Worm (Caenorhabditis elegans): ENCODE data around the gene nhr-22.

DNA sequence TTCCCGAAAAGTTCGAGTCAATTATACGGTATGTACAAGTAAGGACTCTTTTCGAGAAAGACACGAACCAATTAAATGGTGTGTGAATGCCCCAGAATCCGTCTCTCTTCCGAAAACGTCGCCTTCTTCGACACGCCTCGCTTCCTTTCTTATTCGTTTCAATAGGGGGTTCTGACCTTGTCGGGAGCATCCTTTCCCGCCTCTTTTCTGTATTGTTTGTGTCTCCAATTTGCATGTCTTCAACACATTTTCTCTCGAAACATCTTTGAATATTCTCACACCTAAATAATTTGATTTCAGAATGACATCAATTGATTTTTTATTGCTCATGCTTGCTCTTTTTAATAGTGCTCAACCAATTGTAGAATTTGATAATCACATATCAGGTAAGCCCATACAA is 8.5 kb downstream of the nhr-22 start, which contains the start of gene cutl-16:
- no peak for TF ChIP-seq ztf-4 (tag; optimal IDR thresholded peaks at IDR 0.05)
- no peak for TF ChIP-seq lin-15B (tag; optimal IDR thresholded peaks at IDR 0.05)
- TF ChIP-seq fkh-10 (GFP tag; optimal IDR thresholded peaks at IDR 0.05) = no peak

Data from whole organism, L1 larva.